Fruit fly (Drosophila melanogaster): ENCODE results near the gene Eig71Ee.

Gene Eig71Ee

dm6 chr3L:15650552-15650951 is 5.3 kb downstream of the Eig71Ee start, which contains the start of gene CG43084 (continued):
- TF ChIP-seq Med (GFP tag) (no peak), ftz-f1 (GFP tag; optimal IDR thresholded peaks at IDR 0.05) (no peak)

dm6 chr3L:15649561-15649960 is 6.2 kb downstream of the Eig71Ee start, which contains the start of the genes Eig71Ea and Eig71Eb:
TSS of gene Eig71Ea (minus strand) at chr3L:15649661.
TSS of gene Eig71Eb (plus strand) at chr3L:15649936.
- no peak for TF ChIP-seq Fer2 (tag; optimal IDR thresholded peaks at IDR 0.05)
- no peak for TF ChIP-seq Atf6 (GFP tag; IDR thresholded peaks at IDR 0.05)
- no peak for TF ChIP-seq CG18011 (GFP tag; optimal IDR thresholded peaks at IDR 0.05)
- no peak for TF ChIP-seq CG17328 (GFP tag; IDR thresholded peaks at IDR 0.05)
- no peak for TF ChIP-seq MESR4 (GFP tag; optimal IDR thresholded peaks at IDR 0.05)
- TF ChIP-seq Gug (GFP tag; IDR thresholded peaks at IDR 0.05) = no peak
- TF ChIP-seq gfzf (GFP tag; optimal IDR thresholded peaks at IDR 0.05) = no peak
- TF ChIP-seq sisA (GFP tag; IDR thresholded peaks at IDR 0.05) = no peak
- TF ChIP-seq Sox100B (GFP tag; optimal IDR thresholded peaks at IDR 0.05) = no peak
- no peak for TF ChIP-seq Atf3 (GFP tag; optimal IDR thresholded peaks at IDR 0.05)
- TF ChIP-seq aop (GFP tag; IDR thresholded peaks at IDR 0.05) = no peak
- no peak for TF ChIP-seq Rfx (GFP tag; IDR thresholded peaks at IDR 0.05)
- TF ChIP-seq Ets65A (GFP tag) = no peak
- no peak for TF ChIP-seq Doc2 (GFP tag; IDR thresholded peaks at IDR 0.05)
- no peak for TF ChIP-seq row (GFP tag; IDR thresholded peaks at IDR 0.05)
- TF ChIP-seq abd-A (tag; optimal IDR thresholded peaks at IDR 0.05) = no peak
- no peak for TF ChIP-seq br (optimal IDR thresholded peaks at IDR 0.05)
- no peak for TF ChIP-seq chn (GFP tag; optimal IDR thresholded peaks at IDR 0.05)
- no peak for TF ChIP-seq CG30431 (GFP tag; optimal IDR thresholded peaks at IDR 0.05)

- TF ChIP-seq CG10274 (GFP tag; optimal IDR thresholded peaks at IDR 0.05) = no peak
- TF ChIP-seq CG9797 (GFP tag; optimal IDR thresholded peaks at IDR 0.05) = no peak
- no peak for TF ChIP-seq CG15696 (tag; optimal IDR thresholded peaks at IDR 0.05)
- TF ChIP-seq Xrp1 (GFP tag; IDR thresholded peaks at IDR 0.05) = no peak
- TF ChIP-seq CG4617 (GFP tag; optimal IDR thresholded peaks at IDR 0.05; ENCODE audit: borderline replicate concordance) = no peak
- no peak for TF ChIP-seq grn (GFP tag; optimal IDR thresholded peaks at IDR 0.05)
- peak; percentile 52 for TF ChIP-seq sens (GFP tag)
- TF ChIP-seq tap (tag; optimal IDR thresholded peaks at IDR 0.05) = no peak
- TF ChIP-seq lbe (GFP tag; optimal IDR thresholded peaks at IDR 0.05) = no peak
- no peak for TF ChIP-seq Ptx1 (GFP tag; IDR thresholded peaks at IDR 0.05)
- no peak for TF ChIP-seq fru (optimal IDR thresholded peaks at IDR 0.05)
- TF ChIP-seq psq (GFP tag; optimal IDR thresholded peaks at IDR 0.05) = no peak
- TF ChIP-seq slbo (GFP tag; IDR thresholded peaks at IDR 0.05) = no peak
- TF ChIP-seq mam (GFP tag; optimal IDR thresholded peaks at IDR 0.05) = no peak
- peak; percentile 85 for TF ChIP-seq sd (tag; optimal IDR thresholded peaks at IDR 0.05)
- no peak for TF ChIP-seq fd96Cb (tag; optimal IDR thresholded peaks at IDR 0.05)
- no peak for TF ChIP-seq gt (GFP tag; IDR thresholded peaks at IDR 0.05)
- no peak for TF ChIP-seq CG17912 (GFP tag; optimal IDR thresholded peaks at IDR 0.05)
- no peak for TF ChIP-seq Hmr (GFP tag; optimal IDR thresholded peaks at IDR 0.05)
- TF ChIP-seq Hr78 (GFP tag; optimal IDR thresholded peaks at IDR 0.05) = no peak
- no peak for TF ChIP-seq dimm (GFP tag; IDR thresholded peaks at IDR 0.05)
- TF ChIP-seq rib (GFP tag; IDR thresholded peaks at IDR 0.05) = no peak
- peak; percentile 15 for TF ChIP-seq CG17568 (GFP tag; optimal IDR thresholded peaks at IDR 0.05)
- no peak for TF ChIP-seq CG10209 (GFP tag; optimal IDR thresholded peaks at IDR 0.05)
- no peak for TF ChIP-seq Opbp (GFP tag; IDR thresholded peaks at IDR 0.05; ENCODE audit: partially characterized antibody)
- TF ChIP-seq zen2 (GFP tag; IDR thresholded peaks at IDR 0.05; ENCODE audit: partially characterized antibody) = no peak
- TF ChIP-seq CG6813 (GFP tag; optimal IDR thresholded peaks at IDR 0.05) = peak; percentile 31
Measured at dm6 chr3L:15647712-15648621, 7.8 kb downstream of the Eig71Ee start, which contains the start of the genes comm3 and CG43083. TSS of gene comm3 (minus strand) at chr3L:15647762. TSS of gene CG43083 (plus strand) at chr3L:15648571.
